Fruit fly (Drosophila melanogaster) whole organism, embryonic: Measurements from ENCODE around the gene Reck.

Experiments used
- ATbp ChIP-seq: fragments of 200-800 bp; sonication (Bioruptor generic); optimal IDR thresholded peaks from 2 replicates; lab custom pipeline; 2017; ENCODE audit warnings: missing biosample characterization, mild to moderate bottlenecking, missing genetic modification characterization, missing genetic modification reagents
- Abd-B ChIP-seq: fragments of 200-800 bp; sonication (Bioruptor generic); optimal IDR thresholded peaks from 2 replicates; lab custom pipeline; 2018; ENCODE audit warnings: missing biosample characterization, mild to moderate bottlenecking, missing genetic modification characterization, moderate library complexity
- Adf1 ChIP-seq: fragments of 200-800 bp; sonication (Bioruptor generic); IDR thresholded peaks from 2 replicates; pipeline ENCODE4 v1.3.6; 2022; ENCODE audit warnings: missing biosample characterization, missing genetic modification characterization
- Awh ChIP-seq: fragments of 200-800 bp; sonication (Bioruptor generic); IDR thresholded peaks from 2 replicates; pipeline ENCODE4, ENCODE4 v1.3.6; 2022; ENCODE audit warnings: missing biosample characterization, missing genetic modification characterization
- B-H2 ChIP-seq: fragments of 200-800 bp; sonication (Bioruptor generic); optimal IDR thresholded peaks from 2 replicates; lab custom pipeline; 2018; ENCODE audit warnings: missing biosample characterization, mild to moderate bottlenecking, missing genetic modification characterization
- Bdp1 ChIP-seq: fragments of 200-800 bp; sonication (Bioruptor generic); optimal IDR thresholded peaks from 3 replicates; lab custom pipeline; 2016; ENCODE audit warnings: missing biosample characterization, missing genetic modification characterization
- BtbVII ChIP-seq: fragments of 200-800 bp; sonication (Bioruptor generic); optimal IDR thresholded peaks from 3 replicates; lab custom pipeline; 2017; ENCODE audit warnings: missing biosample characterization, mild to moderate bottlenecking, missing genetic modification characterization
- Bteb2 ChIP-seq: fragments of 200-800 bp; sonication (Bioruptor generic); optimal IDR thresholded peaks from 2 replicates; lab custom pipeline; 2016; ENCODE audit warnings: missing biosample characterization, missing genetic modification characterization
- CG10321 ChIP-seq: fragments of 200-800 bp; sonication (Bioruptor generic); IDR thresholded peaks from 2 replicates; pipeline ENCODE4 v1.3.6; 2022; ENCODE audit warnings: missing biosample characterization, missing genetic modification characterization
- CG10654 ChIP-seq: fragments of 200-800 bp; sonication (Bioruptor generic); optimal IDR thresholded peaks from 2 replicates; lab custom pipeline; 2016; ENCODE audit warnings: missing biosample characterization, missing genetic modification characterization
- CG12769 ChIP-seq: fragments of 200-800 bp; sonication (Bioruptor generic); optimal IDR thresholded peaks from 2 replicates; lab custom pipeline; 2019; ENCODE audit warnings: missing biosample characterization, mild to moderate bottlenecking, missing genetic modification characterization, moderate library complexity
- CG17568 ChIP-seq: fragments of 200-800 bp; sonication (Bioruptor generic); optimal IDR thresholded peaks from 2 replicates; lab custom pipeline; 2018; ENCODE audit warnings: missing biosample characterization, mild to moderate bottlenecking, missing genetic modification characterization, moderate library complexity
- CG17912 ChIP-seq: fragments of 200-800 bp; sonication (Bioruptor generic); optimal IDR thresholded peaks from 2 replicates; lab custom pipeline; 2018; ENCODE audit warnings: missing biosample characterization, mild to moderate bottlenecking, missing genetic modification characterization
- CG18262 ChIP-seq: fragments of 200-800 bp; optimal IDR thresholded peaks from 3 replicates; lab custom pipeline; 2019; ENCODE audit warnings: missing biosample characterization, mild to moderate bottlenecking, missing genetic modification characterization, moderate library complexity
- CG33213 ChIP-seq: fragments of 200-800 bp; sonication (Bioruptor generic); optimal IDR thresholded peaks from 3 replicates; lab custom pipeline; 2016; ENCODE audit warnings: missing biosample characterization, missing genetic modification characterization
- CG8290 ChIP-seq, 3 experiments: fragments of 200-800 bp; sonication (Bioruptor generic); optimal IDR thresholded peaks; 2 replicates each; lab custom pipeline; 2016 to 2019; ENCODE audit warnings: missing biosample characterization in 3 of 3, missing genetic modification characterization in 3 of 3, mild to moderate bottlenecking in 2 of 3, moderate library complexity in 1 of 3
- CG8359 ChIP-seq: fragments of 200-800 bp; sonication (Bioruptor generic); optimal IDR thresholded peaks from 2 replicates; lab custom pipeline; 2017; ENCODE audit warnings: missing biosample characterization, mild to moderate bottlenecking, missing genetic modification characterization, borderline replicate concordance
- CG8478 ChIP-seq: fragments of >200 bp; optimal IDR thresholded peaks from 2 replicates; lab custom pipeline; 2018
- Deaf1 ChIP-seq: fragments of 200-800 bp; optimal IDR thresholded peaks from 3 replicates; lab custom pipeline; 2019; ENCODE audit warnings: missing biosample characterization, mild to moderate bottlenecking, missing genetic modification characterization, moderate library complexity
- Dll ChIP-seq: fragments of 200-800 bp; sonication (Bioruptor generic); IDR thresholded peaks from 4 replicates; pipeline ENCODE4 v1.3.6; 2022; ENCODE audit warnings: missing biosample characterization, missing genetic modification characterization; ENCODE audit not compliant: partially characterized antibody
- Doc2 ChIP-seq: fragments of 200-800 bp; sonication (Bioruptor generic); IDR thresholded peaks from 2 replicates; pipeline ENCODE4 v1.3.6; 2022; ENCODE audit warnings: missing biosample characterization, missing genetic modification characterization
- Doc3 ChIP-seq: fragments of 200-800 bp; sonication (Bioruptor generic); IDR thresholded peaks from 3 replicates; pipeline ENCODE4 v1.3.6; 2022; ENCODE audit warnings: missing biosample characterization, missing genetic modification characterization; ENCODE audit not compliant: partially characterized antibody
- HLH3B ChIP-seq: fragments of 200-800 bp; sonication (Bioruptor generic); IDR thresholded peaks from 2 replicates; pipeline ENCODE4 v1.3.6; 2022; ENCODE audit warnings: missing biosample characterization, missing genetic modification characterization
- Hey ChIP-seq: fragments of 200-800 bp; sonication (Bioruptor generic); optimal IDR thresholded peaks from 3 replicates; lab custom pipeline; 2018; ENCODE audit warnings: missing biosample characterization, mild to moderate bottlenecking, missing genetic modification characterization
- Hsf ChIP-seq: fragments of 200-800 bp; sonication (Bioruptor generic); optimal IDR thresholded peaks from 3 replicates; lab custom pipeline; 2016; ENCODE audit warnings: missing biosample characterization, missing genetic modification characterization
- Nf-YC ChIP-seq: fragments of 200-800 bp; optimal IDR thresholded peaks from 3 replicates; lab custom pipeline; 2019; ENCODE audit warnings: missing biosample characterization, mild to moderate bottlenecking, missing genetic modification characterization, moderate library complexity
- Oli ChIP-seq: fragments of 200-800 bp; sonication (Bioruptor generic); optimal IDR thresholded peaks from 2 replicates; lab custom pipeline; 2018; ENCODE audit warnings: missing biosample characterization, mild to moderate bottlenecking, missing genetic modification characterization, moderate library complexity
- Ravus ChIP-seq: fragments of 200-800 bp; sonication (Bioruptor generic); IDR thresholded peaks from 2 replicates; pipeline ENCODE4 v1.3.6; 2022; ENCODE audit warnings: missing biosample characterization, missing genetic modification characterization
- Taf1 ChIP-seq: fragments of 200-800 bp; sonication (Bioruptor generic); IDR thresholded peaks from 2 replicates; pipeline ENCODE4 v1.3.6; 2022; ENCODE audit warnings: missing biosample characterization, missing genetic modification characterization
- Xrp1 ChIP-seq: fragments of 200-800 bp; sonication (Bioruptor generic); IDR thresholded peaks from 2 replicates; pipeline ENCODE4 v1.3.6; 2022; ENCODE audit warnings: missing biosample characterization, missing genetic modification characterization
- ato ChIP-seq: fragments of 200-800 bp; sonication (Bioruptor generic); IDR thresholded peaks from 2 replicates; pipeline ENCODE4 v1.3.6; 2022; ENCODE audit warnings: missing biosample characterization, missing genetic modification characterization; ENCODE audit not compliant: partially characterized antibody
- cas ChIP-seq: fragments of 200-800 bp; sonication (Bioruptor generic); IDR thresholded peaks from 2 replicates; pipeline ENCODE4 v1.3.6; 2022; ENCODE audit warnings: missing biosample characterization, missing genetic modification characterization
- dati ChIP-seq: fragments of 200-800 bp; sonication (Bioruptor generic); IDR thresholded peaks from 2 replicates; pipeline ENCODE4 v1.3.6; 2022; ENCODE audit warnings: missing biosample characterization, missing genetic modification characterization
- ems ChIP-seq: fragments of 200-800 bp; sonication (Bioruptor generic); optimal IDR thresholded peaks from 3 replicates; lab custom pipeline; 2016; ENCODE audit warnings: missing biosample characterization, missing genetic modification characterization
- exex ChIP-seq: fragments of 200-800 bp; sonication (Bioruptor generic); optimal IDR thresholded peaks from 4 replicates; lab custom pipeline; 2018; ENCODE audit warnings: missing biosample characterization, mild to moderate bottlenecking, missing genetic modification characterization, moderate library complexity
- fu2 ChIP-seq: fragments of 200-800 bp; sonication (Bioruptor generic); optimal IDR thresholded peaks from 2 replicates; lab custom pipeline; 2016; ENCODE audit warnings: missing biosample characterization, missing genetic modification characterization
- ham ChIP-seq: fragments of 200-800 bp; sonication (Bioruptor generic); IDR thresholded peaks from 2 replicates; pipeline ENCODE4 v1.3.6; 2022; ENCODE audit warnings: missing biosample characterization, missing genetic modification characterization
- kah ChIP-seq: fragments of 200-800 bp; sonication (Bioruptor generic); optimal IDR thresholded peaks from 2 replicates; lab custom pipeline; 2018; ENCODE audit warnings: missing biosample characterization, mild to moderate bottlenecking, missing genetic modification characterization
- lab ChIP-seq: fragments of 200-800 bp; sonication (Bioruptor generic); optimal IDR thresholded peaks from 3 replicates; lab custom pipeline; 2017; ENCODE audit warnings: missing biosample characterization, missing genetic modification characterization, mild to moderate bottlenecking, moderate library complexity, missing genetic modification reagents
- nau ChIP-seq: fragments of 200-800 bp; sonication (Bioruptor generic); optimal IDR thresholded peaks from 3 replicates; lab custom pipeline; 2017; ENCODE audit warnings: missing biosample characterization, mild to moderate bottlenecking, missing genetic modification characterization, missing genetic modification reagents
- otp ChIP-seq: fragments of 200-800 bp; sonication (Bioruptor generic); IDR thresholded peaks from 3 replicates; pipeline ENCODE4, ENCODE4 v1.3.6; 2022; ENCODE audit warnings: missing biosample characterization, missing genetic modification characterization
- pita ChIP-seq: fragments of 200-800 bp; sonication (Bioruptor generic); optimal IDR thresholded peaks from 2 replicates; lab custom pipeline; 2017; ENCODE audit warnings: missing biosample characterization, mild to moderate bottlenecking, missing genetic modification characterization
- pnt ChIP-seq: fragments of 200-800 bp; sonication (Bioruptor generic); optimal IDR thresholded peaks from 3 replicates; lab custom pipeline; 2016; ENCODE audit warnings: missing biosample characterization, missing genetic modification characterization
- run ChIP-seq: fragments of 200-800 bp; sonication (Bioruptor generic); optimal IDR thresholded peaks from 3 replicates; lab custom pipeline; 2018; ENCODE audit warnings: missing biosample characterization, mild to moderate bottlenecking, missing genetic modification characterization
- sens-2 ChIP-seq: fragments of 200-800 bp; sonication (Bioruptor generic); IDR thresholded peaks from 2 replicates; pipeline ENCODE4 v1.3.6; 2022; ENCODE audit warnings: missing biosample characterization, missing genetic modification characterization
- slou ChIP-seq: fragments of 200-800 bp; sonication (Bioruptor generic); optimal IDR thresholded peaks from 3 replicates; lab custom pipeline; 2016; ENCODE audit warnings: missing biosample characterization, missing genetic modification characterization
- stwl ChIP-seq: fragments of 200-800 bp; sonication (Bioruptor generic); optimal IDR thresholded peaks from 3 replicates; lab custom pipeline; 2018; ENCODE audit warnings: missing biosample characterization, mild to moderate bottlenecking, missing genetic modification characterization, moderate library complexity
- tin ChIP-seq: fragments of 200-800 bp; sonication (Bioruptor generic); optimal IDR thresholded peaks from 3 replicates; lab custom pipeline; 2016; ENCODE audit warnings: missing biosample characterization, missing genetic modification characterization
- wor ChIP-seq: fragments of 200-800 bp; sonication (Bioruptor generic); IDR thresholded peaks from 2 replicates; pipeline ENCODE4 v1.3.6; 2022; ENCODE audit warnings: missing biosample characterization, missing genetic modification characterization
- yki ChIP-seq: fragments of >200 bp; optimal IDR thresholded peaks from 3 replicates; lab custom pipeline; 2018

The Reck gene

DNA sequence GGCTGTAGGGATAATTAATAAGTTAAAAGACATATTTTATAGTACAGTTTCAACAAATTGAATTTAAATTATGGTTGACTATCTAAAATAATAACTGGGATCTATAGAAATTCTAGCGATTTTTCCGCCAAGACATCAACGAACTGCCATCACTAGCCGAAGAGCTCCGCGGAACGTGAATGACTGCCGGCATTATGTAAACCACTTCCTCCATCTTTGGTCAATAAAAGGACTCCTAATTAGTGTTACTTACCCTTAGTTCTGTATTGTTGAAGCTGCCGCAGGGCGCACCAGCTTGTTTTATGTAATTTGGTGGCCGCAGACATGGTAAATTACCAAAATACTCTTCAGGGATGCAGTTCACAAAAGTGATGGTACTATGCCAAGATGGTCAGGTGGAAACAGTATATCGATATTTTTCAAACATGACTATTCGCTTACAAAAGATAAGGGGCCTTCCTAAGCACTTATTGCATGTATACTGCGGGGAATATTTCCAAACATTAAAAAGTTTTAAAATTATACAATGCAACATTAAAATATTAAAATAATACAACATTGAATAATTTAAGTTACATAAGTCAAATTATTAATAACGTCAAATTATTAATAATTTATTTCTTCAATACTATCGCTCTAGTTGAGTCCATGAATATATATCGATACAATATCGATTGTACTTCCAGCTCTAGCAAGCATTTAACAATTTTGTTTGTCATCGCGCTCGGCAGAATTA is 14.4 kb downstream of the Reck start, which contains the start of the genes mRpL39 and Prosbeta2 (continued):
- TF ChIP-seq dati (GFP tag; lab: Robert Waterston, UW) (no peak), Doc3 (GFP tag; lab: Robert Waterston, UW) (peak; percentile 99), Awh (0 out of 2 replicates have a peak, but pooled peaks have one; percentile 56), Bdp1 (no peak), Hey (tag; lab: Kevin White, UChicago) (no peak), Ravus (0 out of 2 replicates have a peak, but pooled peaks have one; percentile 15), sens-2 (no peak), Abd-B (no peak), ato (peak; percentile 86), wor (GFP tag; lab: Robert Waterston, UW) (no peak), CG8359 (GFP tag; lab: Kevin White, UChicago) (no peak), pita (no peak), tin (GFP tag; lab: Kevin White, UChicago) (peak; percentile 65), HLH3B (GFP tag; lab: Robert Waterston, UW) (peak; percentile 59), Nf-YC (no peak), CG12769 (no peak), CG33213 (GFP tag; lab: Kevin White, UChicago) (no peak), CG8290 (GFP tag; optimal IDR thresholded peaks at IDR 0.05; lab: Kevin White, UChicago) (no peak), CG8290 (tag; optimal IDR thresholded peaks at IDR 0.05; lab: Kevin White, UChicago) (no peak), exex (tag; lab: Kevin White, UChicago) (no peak), run (no peak), B-H2 (GFP tag; lab: Kevin White, UChicago) (no peak), Oli (tag; lab: Kevin White, UChicago) (no peak), CG17568 (GFP tag; lab: Kevin White, UChicago) (no peak), lab (peak; percentile 73), CG10654 (GFP tag; lab: Kevin White, UChicago) (peak; percentile 40), Bteb2 (GFP tag; lab: Kevin White, UChicago) (no peak), cas (no peak), CG10321 (GFP tag; lab: Robert Waterston, UW) (no peak), kah (GFP tag; lab: Kevin White, UChicago) (no peak), CG8478 (no peak), Doc2 (GFP tag; lab: Robert Waterston, UW) (no peak), ATbp (GFP tag; lab: Kevin White, UChicago) (peak; percentile 13), Hsf (GFP tag; lab: Kevin White, UChicago) (no peak), stwl (tag; lab: Kevin White, UChicago) (peak; percentile 68), slou (GFP tag; lab: Kevin White, UChicago) (peak; percentile 66), yki (lab: Kevin White, UChicago) (no peak), ham (GFP tag; lab: Robert Waterston, UW) (no peak), Xrp1 (GFP tag; lab: Robert Waterston, UW) (peak; percentile 76), fu2 (no peak), CG18262 (tag; lab: Kevin White, UChicago) (peak; percentile 74), CG17912 (no peak), BtbVII (GFP tag; lab: Kevin White, UChicago) (peak; percentile 20), ems (GFP tag; lab: Kevin White, UChicago) (no peak), pnt (no peak), nau (GFP tag; lab: Kevin White, UChicago) (no peak), otp (no peak), Adf1 (GFP tag; lab: Robert Waterston, UW) (0 out of 2 replicates have a peak, but pooled peaks have one; percentile 23), Taf1 (GFP tag; lab: Robert Waterston, UW) (no peak), Deaf1 (no peak), Dll (peak; percentile 99)
